Worm (Caenorhabditis elegans) whole organism, early embryonic: ENCODE results near the gene gst-39.

ENCODE experiments used
- B0310.2 ChIP-seq: sonication (generic microtip); optimal IDR thresholded peaks from 2 replicates; lab custom pipeline; 2016; ENCODE audit warnings: mild to moderate bottlenecking, missing genetic modification characterization, missing compliant biosample characterization
- F13C5.2 ChIP-seq: sonication (generic microtip); optimal IDR thresholded peaks from 2 replicates; lab custom pipeline; 2017; ENCODE audit warnings: mild to moderate bottlenecking, missing genetic modification characterization, inconsistent platforms, missing compliant biosample characterization
- aly-1 ChIP-seq: sonication (generic microtip); optimal IDR thresholded peaks from 2 replicates; lab custom pipeline; 2016; ENCODE audit warnings: missing genetic modification characterization, missing compliant biosample characterization
- ama-1 ChIP-seq: fragments of 150-350 bp; optimal IDR thresholded peaks from 2 replicates; lab custom pipeline; 2014
- ceh-13 ChIP-seq: fragments of 200-800 bp; sonication (Bioruptor generic); optimal IDR thresholded peaks from 2 replicates; lab custom pipeline; 2018; ENCODE audit warnings: mild to moderate bottlenecking, missing genetic modification characterization, missing compliant biosample characterization
- ceh-36 ChIP-seq: sonication (generic microtip); optimal IDR thresholded peaks from 2 replicates; lab custom pipeline; 2016; ENCODE audit warnings: missing genetic modification characterization, inconsistent platforms, missing compliant biosample characterization
- ets-7 ChIP-seq: sonication (generic microtip); optimal IDR thresholded peaks from 2 replicates; lab custom pipeline; 2016; ENCODE audit warnings: missing genotype, missing genetic modification characterization, missing compliant biosample characterization
- flt-1 ChIP-seq: fragments of 200-800 bp; sonication (Bioruptor generic); IDR thresholded peaks from 2 replicates; pipeline ENCODE4 v1.3.6; 2022; ENCODE audit warnings: missing genetic modification characterization, missing compliant biosample characterization
- hmbx-1 ChIP-seq: sonication (generic microtip); optimal IDR thresholded peaks from 2 replicates; lab custom pipeline; 2016; ENCODE audit warnings: mild to moderate bottlenecking, missing genetic modification characterization, missing compliant biosample characterization
- hmg-4 ChIP-seq: fragments of 200-800 bp; sonication (Bioruptor generic); optimal IDR thresholded peaks from 2 replicates; lab custom pipeline; 2018; ENCODE audit warnings: mild to moderate bottlenecking, missing genetic modification characterization, missing compliant biosample characterization
- hnd-1 ChIP-seq: sonication (generic microtip); optimal IDR thresholded peaks from 2 replicates; lab custom pipeline; 2016; ENCODE audit warnings: missing genetic modification characterization, missing compliant biosample characterization
- pes-1 ChIP-seq: fragments of 200-800 bp; sonication (Bioruptor generic); IDR thresholded peaks from 2 replicates; pipeline ENCODE4 v1.3.6; 2022; ENCODE audit warnings: missing genetic modification reagents, missing genetic modification characterization, missing compliant biosample characterization
- scrt-1 ChIP-seq: fragments of 200-800 bp; sonication (Bioruptor generic); IDR thresholded peaks from 2 replicates; pipeline ENCODE4 v1.3.6; 2022; ENCODE audit warnings: missing genetic modification characterization, missing compliant biosample characterization
- sea-1 ChIP-seq: fragments of 200-800 bp; sonication (Bioruptor generic); conservative IDR thresholded peaks from 2 replicates; pipeline ENCODE4 v1.3.6; 2022; ENCODE audit warnings: missing genetic modification characterization, missing compliant biosample characterization
- tbx-11 ChIP-seq: fragments of 200-800 bp; sonication (Bioruptor generic); IDR thresholded peaks from 2 replicates; pipeline ENCODE4 v1.3.6; 2022; ENCODE audit warnings: missing genetic modification characterization, missing compliant biosample characterization
- tbx-37 ChIP-seq: fragments of 200-800 bp; sonication (Bioruptor generic); conservative IDR thresholded peaks from 2 replicates; pipeline ENCODE4 v1.3.6; 2022; ENCODE audit warnings: missing genetic modification reagents, missing genetic modification characterization, missing compliant biosample characterization
- tra-4 ChIP-seq: sonication (generic microtip); optimal IDR thresholded peaks from 2 replicates; lab custom pipeline; 2017; ENCODE audit warnings: missing genetic modification characterization, missing compliant biosample characterization

gst-39 gene

ce11 chrII:15208874-15209273 lies 37.2 kb upstream of the gst-39 start:
- TF ChIP-seq ceh-36 (tag; lab: Kevin White, UChicago) (peak; percentile 73), hmg-4 (GFP tag; lab: Kevin White, UChicago) (no peak)

ce11 chrII:15208151-15208550 lies 36.4 kb upstream of the gst-39 start:
- TF ChIP-seq hmbx-1 (tag; lab: Kevin White, UChicago) (no peak), F13C5.2 (no peak), pes-1 (GFP tag; lab: Robert Waterston, UW) (no peak)

ce11 chrII:15207562-15207961 lies 35.8 kb upstream of the gst-39 start:
- no peak for TF ChIP-seq ceh-13 (GFP tag; lab: Kevin White, UChicago)
- no peak for TF ChIP-seq hmg-4 (GFP tag; lab: Kevin White, UChicago)
- TF ChIP-seq F13C5.2: no peak
- no peak for TF ChIP-seq sea-1 (GFP tag; lab: Robert Waterston, UW)
- no peak for TF ChIP-seq tbx-11 (GFP tag; lab: Robert Waterston, UW)
- no peak for TF ChIP-seq hmbx-1 (tag; lab: Kevin White, UChicago)
- TF ChIP-seq pes-1 (GFP tag; lab: Robert Waterston, UW): no peak

- no peak for TF ChIP-seq tra-4 (tag; lab: Kevin White, UChicago)
- no peak for TF ChIP-seq ets-7
- no peak for TF ChIP-seq tbx-11 (GFP tag; lab: Robert Waterston, UW)
- TF ChIP-seq pes-1 (GFP tag; lab: Robert Waterston, UW): no peak
- TF ChIP-seq aly-1: no peak
- no peak for TF ChIP-seq scrt-1 (GFP tag; lab: Robert Waterston, UW)
- no peak for TF ChIP-seq F13C5.2
- no peak for TF ChIP-seq ceh-36 (tag; lab: Kevin White, UChicago)
- TF ChIP-seq ceh-13 (GFP tag; lab: Kevin White, UChicago): no peak
- TF ChIP-seq flt-1 (GFP tag; lab: Robert Waterston, UW): no peak
- TF ChIP-seq hmg-4 (GFP tag; lab: Kevin White, UChicago): no peak
- TF ChIP-seq hnd-1 (tag; lab: Kevin White, UChicago): no peak
- no peak for TF ChIP-seq sea-1 (GFP tag; lab: Robert Waterston, UW)
- TF ChIP-seq tbx-37 (GFP tag; lab: Robert Waterston, UW): no peak
- no peak for TF ChIP-seq hmbx-1 (tag; lab: Kevin White, UChicago)
- no peak for TF ChIP-seq B0310.2 (tag; lab: Kevin White, UChicago)
- TF ChIP-seq ama-1: no peak
These were observed 34.5 kb upstream of the gst-39 start for ce11 chrII:15206234-15206633.

- TF ChIP-seq hmg-4 (GFP tag; lab: Kevin White, UChicago) (no peak), aly-1 (no peak), tbx-11 (GFP tag; lab: Robert Waterston, UW) (no peak), flt-1 (GFP tag; lab: Robert Waterston, UW) (no peak), hmbx-1 (tag; lab: Kevin White, UChicago) (no peak), tra-4 (tag; lab: Kevin White, UChicago) (no peak), pes-1 (GFP tag; lab: Robert Waterston, UW) (no peak), F13C5.2 (no peak), ceh-13 (GFP tag; lab: Kevin White, UChicago) (no peak), ets-7 (no peak), B0310.2 (tag; lab: Kevin White, UChicago) (no peak), ama-1 (no peak), hnd-1 (tag; lab: Kevin White, UChicago) (no peak), ceh-36 (tag; lab: Kevin White, UChicago) (no peak), tbx-37 (GFP tag; lab: Robert Waterston, UW) (no peak), sea-1 (GFP tag; lab: Robert Waterston, UW) (no peak), scrt-1 (GFP tag; lab: Robert Waterston, UW) (no peak)
These were observed 33.6 kb upstream of the gst-39 start for ce11 chrII:15205346-15205745.

- TF ChIP-seq pes-1 (GFP tag; lab: Robert Waterston, UW) (no peak), ceh-36 (tag; lab: Kevin White, UChicago) (peak; percentile 61), tbx-11 (GFP tag; lab: Robert Waterston, UW) (no peak), ets-7 (no peak), tbx-37 (GFP tag; lab: Robert Waterston, UW) (no peak)
These were observed 32.5 kb upstream of the gst-39 start for ce11 chrII:15204069-15204850.

- TF ChIP-seq tra-4 (tag; lab: Kevin White, UChicago) (no peak), scrt-1 (GFP tag; lab: Robert Waterston, UW) (no peak), tbx-11 (GFP tag; lab: Robert Waterston, UW) (no peak), hmbx-1 (tag; lab: Kevin White, UChicago) (no peak), pes-1 (GFP tag; lab: Robert Waterston, UW) (no peak), hmg-4 (GFP tag; lab: Kevin White, UChicago) (no peak), F13C5.2 (no peak)
These were observed 31.8 kb upstream of the gst-39 start for ce11 chrII:15203398-15204068.

ce11 chrII:15197500-15197899 lies 25.8 kb upstream of the gst-39 start:
- TF ChIP-seq ceh-13 (GFP tag; lab: Kevin White, UChicago) (no peak), tra-4 (tag; lab: Kevin White, UChicago) (no peak), ets-7 (no peak), pes-1 (GFP tag; lab: Robert Waterston, UW) (no peak), scrt-1 (GFP tag; lab: Robert Waterston, UW) (no peak), flt-1 (GFP tag; lab: Robert Waterston, UW) (no peak), hmbx-1 (tag; lab: Kevin White, UChicago) (no peak), tbx-37 (GFP tag; lab: Robert Waterston, UW) (no peak), tbx-11 (GFP tag; lab: Robert Waterston, UW) (no peak)
